Worm (Caenorhabditis elegans): ENCODE measurements around the gene fbxb-55.
A peak's percentile ranks its signal among the peaks of the same experiment; 100 is the strongest.

fbxb-55 gene

DNA sequence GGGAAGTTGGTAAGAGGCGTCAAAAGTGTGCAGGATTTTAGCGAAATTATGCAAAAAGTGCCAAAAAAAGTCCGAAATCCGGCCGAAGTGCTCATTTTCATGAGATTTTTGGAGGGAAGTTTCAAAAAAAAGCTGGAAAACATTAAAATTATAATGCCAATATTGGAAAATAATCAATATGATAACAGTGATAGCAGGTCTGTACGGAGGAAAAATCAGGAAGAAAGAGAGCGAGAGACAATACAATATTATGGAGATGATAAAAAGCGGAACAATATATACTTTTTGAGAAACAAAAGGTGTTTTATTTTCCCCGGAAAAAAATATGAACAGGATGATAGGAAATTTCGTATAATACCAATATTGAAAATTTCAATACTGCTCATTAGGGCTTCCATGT is 15.2 kb upstream of the fbxb-55 start:
- TF ChIP-seq ref-1 (GFP tag; conservative IDR thresholded peaks at IDR 0.05): no peak
- TF ChIP-seq cog-1 (tag; optimal IDR thresholded peaks at IDR 0.05): no peak
- TF ChIP-seq ztf-23 (GFP tag; IDR thresholded peaks at IDR 0.05): no peak
- TF ChIP-seq T22C8.4 (GFP tag; IDR thresholded peaks at IDR 0.05): no peak
- TF ChIP-seq ztf-29 (GFP tag; IDR thresholded peaks at IDR 0.05): no peak
- no peak for TF ChIP-seq tab-1 (GFP tag; IDR thresholded peaks at IDR 0.05)
- no peak for TF ChIP-seq flt-1 (GFP tag; IDR thresholded peaks at IDR 0.05)
- no peak for TF ChIP-seq klf-2 (GFP tag; conservative IDR thresholded peaks at IDR 0.05)
- TF ChIP-seq med-1 (GFP tag; optimal IDR thresholded peaks at IDR 0.05; ENCODE audit: insufficient read depth): no peak

DNA sequence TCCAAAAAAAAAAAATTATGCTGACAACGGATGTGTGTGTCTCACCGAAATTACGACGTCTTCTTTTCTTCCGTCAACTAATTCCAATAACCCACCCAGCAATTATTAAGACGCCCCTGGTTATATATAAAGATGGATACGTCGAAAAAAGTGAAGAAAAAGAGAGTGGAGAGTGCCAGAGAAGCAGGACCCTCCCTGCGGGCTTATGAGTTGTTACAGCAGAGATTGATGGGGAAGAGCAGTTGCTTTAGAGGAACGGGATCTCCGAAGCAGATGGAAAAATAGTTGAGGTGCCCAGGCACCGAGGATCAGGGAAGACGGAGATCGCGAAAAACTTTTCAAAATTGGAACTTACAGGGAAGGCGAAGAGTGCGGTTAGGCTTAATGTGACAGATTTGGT is 13.3 kb upstream of the fbxb-55 start:
- TF ChIP-seq klf-2 (GFP tag; conservative IDR thresholded peaks at IDR 0.05) (no peak), ztf-29 (GFP tag; IDR thresholded peaks at IDR 0.05) (no peak), flt-1 (GFP tag; IDR thresholded peaks at IDR 0.05) (no peak), ztf-23 (GFP tag; IDR thresholded peaks at IDR 0.05) (no peak), tab-1 (GFP tag; IDR thresholded peaks at IDR 0.05) (no peak), med-1 (GFP tag; optimal IDR thresholded peaks at IDR 0.05; ENCODE audit: insufficient read depth) (no peak), T22C8.4 (GFP tag; IDR thresholded peaks at IDR 0.05) (no peak), ref-1 (GFP tag; conservative IDR thresholded peaks at IDR 0.05) (no peak), cog-1 (tag; optimal IDR thresholded peaks at IDR 0.05) (no peak)

DNA sequence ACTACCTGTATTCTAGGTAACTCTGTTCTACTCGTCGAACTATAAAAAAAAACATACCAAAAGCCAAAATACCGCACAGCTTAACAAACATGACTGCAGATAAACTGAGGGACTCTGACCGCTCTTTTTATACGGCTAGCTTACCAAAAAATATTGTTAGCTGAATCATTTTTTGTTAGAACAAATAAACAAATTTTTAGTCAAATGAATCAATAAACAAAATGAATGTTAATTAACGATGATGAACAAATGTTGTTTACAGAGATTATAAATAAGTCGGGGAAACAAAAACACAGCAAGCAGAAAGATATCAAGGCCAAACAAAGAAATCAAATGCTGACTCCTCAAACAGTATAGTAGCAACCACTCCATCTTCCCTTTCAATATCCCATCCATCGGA is 5.0 kb upstream of the fbxb-55 start, which contains the start of gene ilys-6:
TSS of gene ilys-6 (minus strand) at position 101 of the 400 bp plus-strand sequence.
- TF ChIP-seq flt-1 (GFP tag; IDR thresholded peaks at IDR 0.05): no peak
- no peak for TF ChIP-seq tab-1 (GFP tag; IDR thresholded peaks at IDR 0.05)
- TF ChIP-seq cog-1 (tag; optimal IDR thresholded peaks at IDR 0.05): no peak
- no peak for TF ChIP-seq ztf-23 (GFP tag; IDR thresholded peaks at IDR 0.05)
- no peak for TF ChIP-seq ztf-29 (GFP tag; IDR thresholded peaks at IDR 0.05)

DNA sequence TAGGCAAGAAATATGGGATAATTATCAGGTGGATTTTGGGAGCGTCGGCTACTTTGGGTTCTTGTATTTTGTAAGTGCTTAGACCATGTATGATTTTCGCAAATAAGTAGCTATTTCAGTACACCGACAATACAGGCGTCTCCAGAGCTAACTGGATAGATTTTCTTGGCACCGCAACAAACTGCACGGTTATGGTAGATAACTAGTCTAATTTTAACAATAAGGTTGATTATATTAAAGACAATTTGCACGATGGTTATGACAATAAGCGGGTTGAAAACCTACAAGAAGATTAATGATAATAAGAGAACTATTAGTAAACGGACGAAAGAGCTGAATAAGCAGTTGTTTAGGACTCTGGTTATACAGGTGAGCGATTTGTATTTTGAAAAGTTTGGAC is 1.2 kb upstream of the fbxb-55 start:
- TF ChIP-seq T22C8.4 (GFP tag; IDR thresholded peaks at IDR 0.05): no peak

DNA sequence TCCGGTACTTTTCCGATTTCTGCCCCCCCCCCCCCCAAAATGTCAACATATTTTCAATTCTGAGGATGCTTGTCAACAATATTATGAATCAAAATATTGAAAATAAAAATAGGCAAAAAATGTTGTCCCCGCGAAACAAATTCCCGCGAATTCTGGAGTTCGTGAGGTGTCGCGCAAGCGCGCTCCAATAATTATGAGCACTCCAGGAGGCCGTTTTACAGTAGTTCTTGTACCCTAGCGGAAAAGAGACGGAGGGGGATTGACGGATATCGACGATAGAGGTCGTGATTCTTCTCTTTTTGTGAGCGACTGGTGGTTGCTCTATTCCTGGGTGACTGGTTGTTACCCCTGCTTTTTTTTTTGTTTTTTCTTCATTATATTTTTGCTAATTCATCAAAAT is 2.2 kb downstream of the fbxb-55 start:
- TF ChIP-seq ztf-29 (GFP tag; IDR thresholded peaks at IDR 0.05) (no peak), ztf-23 (GFP tag; IDR thresholded peaks at IDR 0.05) (0 out of 2 replicates have a peak, but pooled peaks have one; percentile 37)

DNA sequence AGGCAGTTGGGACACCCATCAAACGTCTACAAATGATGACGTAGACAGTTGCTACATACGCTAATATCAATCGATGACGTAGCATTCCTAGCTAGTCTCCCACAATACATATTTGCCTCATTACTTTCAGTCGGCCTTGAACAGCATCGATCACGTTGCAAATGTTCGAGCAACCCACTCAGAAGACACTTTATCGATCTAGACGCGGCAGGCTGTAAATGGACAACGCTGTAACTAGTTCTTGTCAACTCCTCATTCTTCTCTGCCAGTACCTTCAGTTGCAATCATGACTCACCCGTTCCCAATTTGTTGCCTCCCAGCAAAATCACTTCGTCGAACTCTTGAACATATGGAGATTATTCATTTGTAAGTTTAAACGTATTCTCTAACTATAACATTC is 3.4 kb downstream of the fbxb-55 start, which contains the start of gene pqn-75:
TSS of gene pqn-75 (plus strand) at position 301 of the 400 bp plus-strand sequence.
- TF ChIP-seq flt-1 (GFP tag; IDR thresholded peaks at IDR 0.05) (no peak), klf-2 (GFP tag; conservative IDR thresholded peaks at IDR 0.05) (no peak), med-1 (GFP tag; optimal IDR thresholded peaks at IDR 0.05; ENCODE audit: insufficient read depth) (no peak)

DNA sequence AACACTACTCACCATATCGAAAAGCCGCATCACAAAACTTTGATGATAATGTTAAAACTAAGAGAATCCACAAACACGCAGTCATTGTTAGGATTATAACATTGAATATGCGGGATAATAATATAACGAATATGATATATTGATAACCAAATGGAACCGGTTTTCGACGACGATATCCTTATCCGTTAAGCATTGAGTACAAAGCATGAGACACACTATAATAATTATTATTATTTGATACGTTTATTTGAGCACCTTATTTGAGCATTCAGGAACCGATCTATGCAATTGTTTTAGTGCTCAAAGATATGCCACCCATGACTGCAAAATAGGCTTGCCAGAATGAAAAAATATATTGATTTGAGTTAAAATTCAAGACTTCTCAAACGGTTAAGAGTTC is 6.0 kb downstream of the fbxb-55 start, which contains the start of gene W03D2.9:
TSS of gene W03D2.9 (minus strand) at position 101 of the 400 bp plus-strand sequence.
- TF ChIP-seq ztf-29 (GFP tag; IDR thresholded peaks at IDR 0.05) (no peak), T22C8.4 (GFP tag; IDR thresholded peaks at IDR 0.05) (no peak), klf-2 (GFP tag; conservative IDR thresholded peaks at IDR 0.05) (no peak), tab-1 (GFP tag; IDR thresholded peaks at IDR 0.05) (no peak), flt-1 (GFP tag; IDR thresholded peaks at IDR 0.05) (no peak), cog-1 (tag; optimal IDR thresholded peaks at IDR 0.05) (no peak), ztf-23 (GFP tag; IDR thresholded peaks at IDR 0.05) (no peak), ref-1 (GFP tag; conservative IDR thresholded peaks at IDR 0.05) (no peak), med-1 (GFP tag; optimal IDR thresholded peaks at IDR 0.05; ENCODE audit: insufficient read depth) (no peak)

DNA sequence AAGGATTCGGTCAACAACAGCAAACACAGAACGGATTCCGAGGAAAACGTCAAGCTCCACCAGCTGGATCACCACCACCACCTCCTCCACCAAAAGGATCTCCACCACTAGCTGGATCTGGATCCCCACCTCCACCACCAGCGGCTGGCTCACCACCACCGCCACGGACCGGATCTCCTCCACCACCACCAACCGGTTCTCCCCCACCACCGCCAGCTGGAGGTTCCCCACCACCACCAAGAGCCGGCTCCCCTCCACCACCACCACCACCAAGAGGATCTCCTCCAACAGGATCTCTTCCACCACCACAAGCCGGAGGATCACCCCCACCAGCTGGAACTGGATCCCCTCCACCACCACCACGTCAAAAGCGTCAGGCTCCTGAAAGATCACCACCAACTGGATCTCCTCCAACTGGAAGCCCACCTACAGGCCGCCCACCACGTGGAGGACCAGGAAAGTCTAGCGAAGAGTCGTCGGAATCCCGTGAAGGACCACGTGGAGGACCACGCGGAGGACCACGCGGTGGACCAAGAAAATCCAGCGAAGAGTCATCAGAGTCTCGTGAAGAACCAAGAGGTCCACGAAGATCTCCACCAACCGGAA is 8.2 kb downstream of the fbxb-55 start:
- TF ChIP-seq tab-1 (GFP tag; IDR thresholded peaks at IDR 0.05) (0 out of 2 replicates have a peak, but pooled peaks have one; percentile 38), ztf-23 (GFP tag; IDR thresholded peaks at IDR 0.05) (no peak), flt-1 (GFP tag; IDR thresholded peaks at IDR 0.05) (0 out of 2 replicates have a peak, but pooled peaks have one; percentile 26)

DNA sequence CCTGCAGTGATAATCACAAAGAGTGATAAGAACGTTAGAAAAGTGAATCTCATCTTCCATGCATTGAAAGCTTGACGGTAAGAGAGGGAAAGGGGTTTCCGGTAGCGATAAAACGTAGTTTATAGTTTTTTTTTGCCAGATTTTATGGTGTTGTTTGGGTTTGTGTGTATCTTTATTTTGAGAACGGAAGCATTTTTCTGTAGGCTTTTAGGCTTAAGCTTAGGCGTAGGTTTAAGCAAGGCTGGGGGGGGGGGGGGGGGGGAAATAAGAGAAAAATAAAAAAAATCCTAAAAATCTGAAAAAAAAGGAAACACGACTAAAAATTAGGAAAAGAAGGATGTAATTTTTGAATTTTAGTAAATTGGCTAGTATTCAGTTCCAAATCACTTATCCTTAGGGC is 10.3 kb downstream of the fbxb-55 start, which contains the start of gene C35B1.8:
TSS of gene C35B1.8 (minus strand) at position 101 of the 400 bp plus-strand sequence.
- TF ChIP-seq flt-1 (GFP tag; IDR thresholded peaks at IDR 0.05) (no peak), ref-1 (GFP tag; conservative IDR thresholded peaks at IDR 0.05) (no peak), tab-1 (GFP tag; IDR thresholded peaks at IDR 0.05) (no peak), T22C8.4 (GFP tag; IDR thresholded peaks at IDR 0.05) (no peak), ztf-29 (GFP tag; IDR thresholded peaks at IDR 0.05) (no peak), klf-2 (GFP tag; conservative IDR thresholded peaks at IDR 0.05) (no peak), med-1 (GFP tag; optimal IDR thresholded peaks at IDR 0.05; ENCODE audit: insufficient read depth) (no peak), cog-1 (tag; optimal IDR thresholded peaks at IDR 0.05) (no peak), ztf-23 (GFP tag; IDR thresholded peaks at IDR 0.05) (no peak)

DNA sequence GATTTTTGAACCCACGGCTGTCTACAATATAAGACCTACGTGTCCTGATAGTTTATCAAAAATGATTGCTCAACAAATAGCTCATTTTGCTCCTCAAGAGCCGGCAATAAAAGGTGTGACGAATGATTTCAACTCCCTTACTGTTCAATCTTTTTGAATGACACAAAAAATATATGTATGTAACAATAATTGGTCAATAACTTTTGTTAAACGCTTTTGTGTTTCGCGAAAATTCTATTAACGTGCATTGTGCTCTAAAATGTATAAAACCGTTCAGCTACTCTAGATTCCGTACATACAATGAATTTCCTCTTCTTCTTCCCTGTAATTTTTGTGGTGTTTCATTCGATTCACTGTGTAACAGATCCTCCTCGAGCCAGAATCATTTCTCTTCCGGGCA is 10.9 kb downstream of the fbxb-55 start, which contains the start of gene C35B1.4:
TSS of gene C35B1.4 (plus strand) at position 301 of the 400 bp plus-strand sequence.
- TF ChIP-seq med-1 (GFP tag; optimal IDR thresholded peaks at IDR 0.05; ENCODE audit: insufficient read depth) (no peak), cog-1 (tag; optimal IDR thresholded peaks at IDR 0.05) (no peak), ztf-29 (GFP tag; IDR thresholded peaks at IDR 0.05) (no peak), flt-1 (GFP tag; IDR thresholded peaks at IDR 0.05) (no peak), ztf-23 (GFP tag; IDR thresholded peaks at IDR 0.05) (no peak), tab-1 (GFP tag; IDR thresholded peaks at IDR 0.05) (no peak), ref-1 (GFP tag; conservative IDR thresholded peaks at IDR 0.05) (no peak), klf-2 (GFP tag; conservative IDR thresholded peaks at IDR 0.05) (no peak), T22C8.4 (GFP tag; IDR thresholded peaks at IDR 0.05) (no peak)

DNA sequence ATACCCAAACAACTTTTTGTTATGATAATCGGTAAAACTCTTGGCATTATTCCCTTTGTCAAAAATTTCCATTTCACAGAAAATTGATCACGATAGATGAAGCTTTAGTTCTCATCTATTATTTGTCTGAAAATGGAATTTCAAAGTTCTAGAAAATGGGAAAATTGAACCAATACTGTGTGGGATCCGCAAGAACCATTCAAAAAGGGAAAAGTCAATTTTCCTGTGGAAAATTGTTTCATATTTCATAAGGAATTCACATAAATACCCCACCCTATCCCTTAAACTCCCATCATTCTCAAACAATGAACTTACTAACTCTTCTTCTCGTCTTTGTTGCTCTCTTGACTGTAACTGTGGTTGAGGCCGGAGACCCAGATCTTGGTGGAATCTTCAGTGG is 12.3 kb downstream of the fbxb-55 start, which contains the start of the genes C35B1.9 and C35B1.3:
TSS of gene C35B1.9 (minus strand) at position 101 of the 400 bp plus-strand sequence.
TSS of gene C35B1.3 (plus strand) at position 306 of the 400 bp plus-strand sequence.
- no peak for TF ChIP-seq tab-1 (GFP tag; IDR thresholded peaks at IDR 0.05)
- TF ChIP-seq ztf-23 (GFP tag; IDR thresholded peaks at IDR 0.05): no peak
- TF ChIP-seq ref-1 (GFP tag; conservative IDR thresholded peaks at IDR 0.05): no peak
- no peak for TF ChIP-seq flt-1 (GFP tag; IDR thresholded peaks at IDR 0.05)
- TF ChIP-seq ztf-29 (GFP tag; IDR thresholded peaks at IDR 0.05): no peak

Measured in whole organism, midembryonic.